Fruit fly (Drosophila melanogaster) whole organism, prepupa: ENCODE results near the gene sip3.

Experiments
- CG8119 ChIP-seq: fragments of 200-800 bp; sonication (Bioruptor generic); IDR thresholded peaks from 3 replicates; pipeline ENCODE4 v1.3.6; 2022; ENCODE audit warnings: missing biosample characterization, missing genetic modification characterization
- CG9139 ChIP-seq: fragments of 200-800 bp; sonication (Bioruptor generic); optimal IDR thresholded peaks from 3 replicates; lab custom pipeline; 2017; ENCODE audit warnings: missing biosample characterization, mild to moderate bottlenecking, missing genetic modification characterization
- Hr38 ChIP-seq: sonication (Bioruptor generic); optimal IDR thresholded peaks from 2 replicates; lab custom pipeline; 2016; ENCODE audit warnings: missing biosample characterization, missing genetic modification characterization
- Hr4 ChIP-seq: fragments of 200-800 bp; sonication (Bioruptor generic); optimal IDR thresholded peaks from 3 replicates; lab custom pipeline; 2016; ENCODE audit warnings: missing biosample characterization, missing genetic modification characterization
- Sox102F ChIP-seq: fragments of 200-800 bp; sonication (Bioruptor generic); optimal IDR thresholded peaks from 2 replicates; lab custom pipeline; 2016; ENCODE audit warnings: missing biosample characterization, mild to moderate bottlenecking, missing genetic modification characterization
- salr ChIP-seq, 2 experiments: fragments of 200-800 bp; sonication (Bioruptor generic); optimal IDR thresholded peaks; 3 replicates each; lab custom pipeline; 2016 to 2018; ENCODE audit warnings: missing biosample characterization in 2 of 2, missing genetic modification characterization in 2 of 2, mild to moderate bottlenecking in 1 of 2

DNA sequence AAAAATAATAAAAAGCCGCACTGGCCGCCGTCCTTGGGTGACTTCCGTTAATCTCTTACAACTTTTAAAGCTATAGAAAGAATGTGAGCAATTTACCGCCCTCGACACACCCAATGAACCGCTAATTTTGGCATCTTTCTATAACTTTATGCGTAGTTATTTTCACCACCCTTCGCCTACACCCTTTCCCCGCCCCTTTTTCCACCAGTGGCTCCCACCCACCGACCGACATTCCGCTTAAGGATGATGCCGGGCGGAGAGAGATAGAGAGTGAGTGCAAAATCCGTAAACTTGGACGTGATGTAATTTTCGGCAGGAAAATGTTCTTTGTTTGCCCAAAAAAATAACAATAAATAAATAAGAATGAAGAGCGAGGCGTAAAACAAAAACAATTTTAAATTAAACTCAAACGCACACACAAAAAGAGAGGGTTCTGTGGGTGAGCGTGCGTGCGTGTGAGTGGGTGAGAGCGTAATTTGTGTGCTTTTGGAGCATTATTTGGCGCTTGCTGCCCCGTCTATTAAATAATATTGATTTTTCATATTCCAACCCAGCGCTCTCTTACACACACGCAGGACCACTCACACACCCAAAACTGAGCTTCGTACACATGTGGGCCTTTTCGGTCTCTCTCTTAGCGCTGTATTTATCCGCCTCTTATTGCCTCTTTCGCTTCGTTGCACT, 5.6 kb downstream of the sip3 start:
- no peak for TF ChIP-seq Hr38
- TF ChIP-seq Sox102F (GFP tag; lab: Kevin White, UChicago), result no peak
- TF ChIP-seq CG9139 (GFP tag; lab: Kevin White, UChicago), result no peak
- TF ChIP-seq CG8119, result no peak
- no peak for TF ChIP-seq salr (GFP tag; optimal IDR thresholded peaks at IDR 0.05; lab: Kevin White, UChicago)
- TF ChIP-seq Hr4, result no peak
